Worm (Caenorhabditis elegans) whole organism, L4 larva: ENCODE measurements around the gene pqn-76.

Experiments
- ZK546.5 ChIP-seq, 2 experiments: sonication (generic microtip); optimal IDR thresholded peaks; 2 replicates each; lab custom pipeline; 2017; ENCODE audit warnings: missing biosample characterization in 2 of 2, missing genetic modification characterization in 2 of 2
- lin-15B ChIP-seq: fragments of 150-350 bp; sonication (generic microtip); optimal IDR thresholded peaks from 3 replicates; lab custom pipeline; 2014; ENCODE audit warnings: missing biosample characterization, missing genetic modification characterization
- mep-1 ChIP-seq: fragments of 150-350 bp; sonication (generic microtip); optimal IDR thresholded peaks from 3 replicates; lab custom pipeline; 2014; ENCODE audit warnings: missing biosample characterization, missing genetic modification characterization
- nhr-77 ChIP-seq: fragments of 150-350 bp; optimal IDR thresholded peaks from 2 replicates; lab custom pipeline; 2014; ENCODE audit warnings: missing biosample characterization, missing genetic modification characterization
- snpc-4 ChIP-seq: fragments of 150-350 bp; optimal IDR thresholded peaks from 2 replicates; lab custom pipeline; 2014; ENCODE audit warnings: missing biosample characterization, missing genetic modification characterization
- spr-1 ChIP-seq: sonication (generic microtip); optimal IDR thresholded peaks from 2 replicates; lab custom pipeline; 2016; ENCODE audit warnings: mild to moderate bottlenecking, missing genetic modification characterization, missing compliant biosample characterization

DNA sequence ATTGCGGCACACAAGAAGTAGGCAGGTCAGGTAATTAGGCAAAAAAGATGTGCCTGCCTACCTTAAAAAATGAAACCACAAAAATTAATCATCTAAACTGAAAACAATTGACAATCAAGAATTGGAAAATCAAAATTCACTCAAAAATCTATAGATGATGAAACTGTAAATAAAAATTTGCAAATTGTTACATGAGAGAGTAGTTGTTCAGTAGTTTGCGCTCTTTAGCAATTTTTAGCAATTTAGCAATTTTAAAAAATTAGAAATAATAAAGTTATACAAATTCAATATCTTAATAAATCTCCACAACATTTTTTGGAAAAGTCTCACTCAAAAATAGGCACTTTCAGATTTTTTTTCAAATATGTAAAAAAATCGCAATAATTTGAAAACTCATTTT, 6.8 kb upstream of the pqn-76 start:
- TF ChIP-seq lin-15B (tag; lab: Kevin White, UChicago) (no peak), ZK546.5 (tag; optimal IDR thresholded peaks at IDR 0.05; lab: Kevin White, UChicago) (no peak), snpc-4 (tag; lab: Kevin White, UChicago) (no peak), mep-1 (no peak), spr-1 (tag; lab: Kevin White, UChicago) (no peak), nhr-77 (tag; lab: Kevin White, UChicago) (no peak)
